Worm (Caenorhabditis elegans): ENCODE data around the gene cogc-2.

DNA sequence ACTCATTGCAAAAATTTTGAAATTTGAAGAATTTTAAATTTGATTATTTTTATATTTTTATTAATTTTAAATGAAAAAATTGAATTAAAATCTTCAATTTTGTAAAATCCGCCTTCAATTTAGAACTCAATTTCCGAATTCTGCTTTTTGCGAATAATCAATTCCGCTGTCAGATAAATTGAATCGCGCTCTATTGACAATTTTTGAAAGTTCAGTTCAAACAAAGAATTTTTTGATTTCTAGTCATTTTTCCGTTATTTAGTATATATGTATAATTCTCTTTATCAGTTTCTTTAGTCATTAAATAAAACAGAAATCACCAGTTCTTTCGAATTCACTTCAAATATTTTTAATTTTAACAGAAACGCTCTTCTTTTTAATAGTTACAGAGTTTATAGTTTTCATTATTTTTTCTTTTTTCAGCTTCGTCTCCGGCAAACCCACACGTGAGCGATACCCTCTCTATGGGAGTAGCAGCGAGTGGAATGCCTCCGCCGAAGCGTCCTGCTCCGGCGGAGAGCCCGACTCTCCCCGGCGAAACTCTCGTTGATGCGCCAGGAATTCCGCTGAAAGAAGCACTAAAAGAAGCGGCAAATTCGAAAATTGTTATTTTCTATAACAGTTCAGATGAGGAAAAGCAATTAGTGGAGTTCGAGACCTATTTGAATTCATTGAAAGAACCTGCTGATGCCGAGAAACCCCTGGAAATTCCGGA, 26.5 kb downstream of the cogc-2 start:
- TF ChIP-seq med-1 (GFP tag; optimal IDR thresholded peaks at IDR 0.05; ENCODE audit: insufficient read depth) = no peak
- TF ChIP-seq tab-1 (GFP tag; IDR thresholded peaks at IDR 0.05) = no peak
